Fruit fly (Drosophila melanogaster): ENCODE measurements around the gene ChT.

ChT gene

DNA sequence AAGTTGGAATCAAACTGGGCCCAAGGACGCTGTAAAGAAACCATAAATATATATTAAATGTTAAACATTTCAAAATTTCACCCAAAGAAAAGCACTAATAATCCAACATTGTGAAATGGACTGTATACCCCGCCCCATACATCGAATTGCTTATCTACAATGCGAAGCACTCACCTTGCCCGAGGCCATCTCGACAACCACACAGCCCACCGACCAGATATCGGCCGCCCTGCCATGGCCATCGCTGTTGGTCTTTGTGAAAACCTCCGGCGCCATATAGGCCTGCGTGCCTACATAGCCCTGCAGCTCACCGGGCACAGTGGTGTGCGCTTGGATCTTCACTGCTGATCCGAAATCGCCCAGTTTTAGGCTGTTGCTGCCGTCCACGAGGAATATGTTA, 53.2 kb downstream of the ChT start:
- no peak for TF ChIP-seq CG9948 (tag; optimal IDR thresholded peaks at IDR 0.05)
- no peak for TF ChIP-seq Snoo (tag; optimal IDR thresholded peaks at IDR 0.05)
- TF ChIP-seq gl (tag; optimal IDR thresholded peaks at IDR 0.05), result no peak
- no peak for TF ChIP-seq CG17806 (tag; optimal IDR thresholded peaks at IDR 0.05)
- TF ChIP-seq CG14655 (GFP tag; optimal IDR thresholded peaks at IDR 0.05), result no peak
- no peak for TF ChIP-seq CG15710 (tag; optimal IDR thresholded peaks at IDR 0.05)
- TF ChIP-seq fd96Ca (GFP tag; IDR thresholded peaks at IDR 0.05), result no peak
- TF ChIP-seq CG12605 (GFP tag; IDR thresholded peaks at IDR 0.05), result no peak
- TF ChIP-seq CG8159 (tag; optimal IDR thresholded peaks at IDR 0.05), result no peak
- TF ChIP-seq CG13204 (GFP tag; optimal IDR thresholded peaks at IDR 0.05), result no peak
- TF ChIP-seq CG8301 (tag; optimal IDR thresholded peaks at IDR 0.05), result no peak

All from whole organism, pupa.